Worm (Caenorhabditis elegans): ENCODE results near the gene mlcd-1.

DNA sequence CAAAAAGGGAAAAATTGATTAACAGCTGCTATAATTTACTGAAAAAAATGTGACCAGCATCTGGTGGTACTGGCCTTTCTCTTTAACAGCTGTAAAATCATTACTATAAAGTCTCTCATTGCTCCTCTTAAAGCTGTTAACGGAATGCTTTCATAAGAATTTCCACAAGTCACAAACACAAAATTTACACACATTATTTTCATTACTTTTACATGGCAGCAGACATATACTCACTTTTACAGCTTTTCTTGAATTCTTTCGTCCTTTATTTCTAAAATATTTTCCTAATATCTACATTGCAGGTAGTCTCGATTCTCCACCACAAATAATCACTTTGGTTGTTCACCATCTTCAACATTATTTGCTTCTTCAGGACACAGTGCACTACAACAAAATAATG, 14.6 kb downstream of the mlcd-1 start, which contains the start of gene imph-1:
- TF ChIP-seq aha-1 (tag) (no peak), nhr-11 (tag; optimal IDR thresholded peaks at IDR 0.05) (no peak), nhr-77 (tag; optimal IDR thresholded peaks at IDR 0.05) (no peak), ama-1 (optimal IDR thresholded peaks at IDR 0.05) (no peak), mep-1 (tag; optimal IDR thresholded peaks at IDR 0.05) (no peak), tag-97 (GFP tag; IDR thresholded peaks at IDR 0.05) (no peak), ZK546.5 (tag; optimal IDR thresholded peaks at IDR 0.05) (no peak), unc-130 (GFP tag; optimal IDR thresholded peaks at IDR 0.05) (no peak), lin-29 (GFP tag; IDR thresholded peaks at IDR 0.05) (no peak), nhr-10 (tag; optimal IDR thresholded peaks at IDR 0.05) (no peak)

Data from whole organism, L4 larva.